Worm (Caenorhabditis elegans): ENCODE data around the gene basl-1.

basl-1 gene

DNA sequence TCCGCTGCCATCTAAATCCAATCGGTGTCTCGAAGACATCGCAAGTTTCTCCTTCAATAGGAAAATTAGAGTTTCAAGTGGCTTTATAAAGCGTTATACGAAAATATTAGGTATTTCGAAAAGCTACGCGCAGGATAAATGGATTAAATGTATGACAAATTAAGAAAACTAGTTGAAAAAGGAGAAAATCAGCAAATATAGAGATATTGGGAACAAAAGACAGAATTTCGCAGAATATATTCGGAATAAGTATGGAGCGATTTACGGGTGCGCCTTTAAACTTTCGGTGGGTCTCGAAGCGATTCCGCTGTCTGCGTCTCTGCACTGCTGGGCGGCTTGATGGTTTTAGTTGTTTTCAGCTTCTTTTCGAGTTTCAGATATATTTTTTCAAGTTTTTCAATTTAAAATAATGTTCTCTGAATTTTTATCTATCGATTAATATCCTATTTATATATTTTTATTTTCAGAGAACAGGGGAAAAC, 23.0 kb upstream of the basl-1 start, which contains the start of the genes ddx-15 and ucr-1 (continued):
- TF ChIP-seq rpc-1 (optimal IDR thresholded peaks at IDR 0.05) (no peak), rpc-1 (tag; optimal IDR thresholded peaks at IDR 0.05) (no peak), F55B11.4 (tag; optimal IDR thresholded peaks at IDR 0.05; ENCODE audit: borderline replicate concordance, insufficient read depth) (no peak), nhr-27 (tag; optimal IDR thresholded peaks at IDR 0.05) (no peak), ama-1 (optimal IDR thresholded peaks at IDR 0.05) (no peak), ama-1 (GFP tag; optimal IDR thresholded peaks at IDR 0.05) (no peak), zfh-2 (GFP tag; conservative IDR thresholded peaks at IDR 0.05) (no peak), D2030.7 (GFP tag; IDR thresholded peaks at IDR 0.05) (peak; percentile 62), nfya-2 (GFP tag; IDR thresholded peaks at IDR 0.05) (no peak), snpc-1.3 (tag; optimal IDR thresholded peaks at IDR 0.05; ENCODE audit: insufficient read depth) (no peak), C06A6.2 (GFP tag; conservative IDR thresholded peaks at IDR 0.05) (no peak), Y53G8AR.9 (GFP tag; conservative IDR thresholded peaks at IDR 0.05) (no peak), athp-1 (tag; optimal IDR thresholded peaks at IDR 0.05) (no peak), Y56A3A.18 (GFP tag; IDR thresholded peaks at IDR 0.05) (no peak), nhr-80 (tag; optimal IDR thresholded peaks at IDR 0.05) (peak; percentile 20), lir-1 (GFP tag; conservative IDR thresholded peaks at IDR 0.05) (no peak), die-1 (tag; optimal IDR thresholded peaks at IDR 0.05) (no peak), K12H6.12 (tag; optimal IDR thresholded peaks at IDR 0.05) (no peak), ceh-100 (GFP tag; IDR thresholded peaks at IDR 0.05) (no peak), Y79H2A.3 (GFP tag; conservative IDR thresholded peaks at IDR 0.05) (no peak), attf-6 (GFP tag; IDR thresholded peaks at IDR 0.05) (no peak), sea-2 (GFP tag; IDR thresholded peaks at IDR 0.05) (no peak), repo-1 (tag; optimal IDR thresholded peaks at IDR 0.05) (no peak), mxl-1 (tag; optimal IDR thresholded peaks at IDR 0.05) (no peak), nfya-1 (tag; optimal IDR thresholded peaks at IDR 0.05; ENCODE audit: borderline replicate concordance, insufficient read depth) (no peak), hsf-1 (GFP tag; IDR thresholded peaks at IDR 0.05) (no peak), pha-4 (tag; optimal IDR thresholded peaks at IDR 0.05) (no peak), egl-18 (GFP tag; IDR thresholded peaks at IDR 0.05) (no peak), ztf-6 (GFP tag; IDR thresholded peaks at IDR 0.05) (no peak), B0035.1 (tag; optimal IDR thresholded peaks at IDR 0.05) (no peak), akir-1 (GFP tag; optimal IDR thresholded peaks at IDR 0.05) (no peak), snpc-4 (GFP tag; optimal IDR thresholded peaks at IDR 0.05) (no peak), snpc-4 (tag; optimal IDR thresholded peaks at IDR 0.05) (peak in 2 of 4 experiments; percentile 1 to 45), aptf-2 (GFP tag; conservative IDR thresholded peaks at IDR 0.05) (no peak), ceh-58 (GFP tag; IDR thresholded peaks at IDR 0.05) (no peak), mel-28 (tag; optimal IDR thresholded peaks at IDR 0.05; ENCODE audit: borderline replicate concordance) (no peak), F22D6.2 (tag; optimal IDR thresholded peaks at IDR 0.05) (no peak), C17E4.6 (GFP tag; IDR thresholded peaks at IDR 0.05) (no peak), cebp-1 (GFP tag; IDR thresholded peaks at IDR 0.05) (no peak), cebp-1 (tag; optimal IDR thresholded peaks at IDR 0.05) (peak; percentile 18), hrde-1 (tag; optimal IDR thresholded peaks at IDR 0.05; ENCODE audit: borderline replicate concordance) (no peak), let-607 (tag; optimal IDR thresholded peaks at IDR 0.05) (no peak), bed-2 (GFP tag; IDR thresholded peaks at IDR 0.05) (no peak), nhr-120 (GFP tag; IDR thresholded peaks at IDR 0.05) (no peak), attf-3 (GFP tag; conservative IDR thresholded peaks at IDR 0.05) (peak; percentile 51; the same call in 1 of the 2 replicates), madf-8 (GFP tag; conservative IDR thresholded peaks at IDR 0.05) (peak; percentile 31; the same call in 1 of the 2 replicates), F33H1.4 (GFP tag; IDR thresholded peaks at IDR 0.05) (peak; percentile 96), bed-1 (GFP tag; IDR thresholded peaks at IDR 0.05) (no peak), ceh-79 (tag; optimal IDR thresholded peaks at IDR 0.05) (no peak), dpl-1 (GFP tag; optimal IDR thresholded peaks at IDR 0.05) (peak; percentile 53)

All from whole organism, young adult.